Worm (Caenorhabditis elegans) whole organism, L1 larva: ENCODE data around the gene rab-3.

Source experiments
- alr-1 ChIP-seq: fragments of 200-800 bp; sonication (Bioruptor generic); optimal IDR thresholded peaks from 2 replicates; lab custom pipeline; 2018; ENCODE audit warnings: borderline replicate concordance, mild to moderate bottlenecking, missing genetic modification characterization, missing compliant biosample characterization
- hlh-17 ChIP-seq: fragments of 200-800 bp; sonication (Bioruptor generic); optimal IDR thresholded peaks from 2 replicates; lab custom pipeline; 2018; ENCODE audit warnings: missing genetic modification characterization, mild to moderate bottlenecking, missing compliant biosample characterization, moderate library complexity, borderline replicate concordance
- nhr-237 ChIP-seq: fragments of 150-350 bp; optimal IDR thresholded peaks from 2 replicates; lab custom pipeline; 2014; ENCODE audit warnings: missing biosample characterization, missing genetic modification characterization
- nhr-28 ChIP-seq: fragments of 150-350 bp; optimal IDR thresholded peaks from 2 replicates; lab custom pipeline; 2014; ENCODE audit warnings: missing biosample characterization, missing genetic modification characterization
- ztf-11 ChIP-seq, 2 experiments: sonication (generic microtip); optimal IDR thresholded peaks; 2 replicates each; lab custom pipeline; 2016 to 2017; ENCODE audit warnings: missing genetic modification characterization in 2 of 2, missing biosample characterization in 1 of 2, missing compliant biosample characterization in 1 of 2

ce11 chrII:5702611-5703192 is 25.0 kb downstream of the rab-3 start:
- TF ChIP-seq nhr-237 (tag; lab: Kevin White, UChicago) (no peak), hlh-17 (GFP tag; lab: Kevin White, UChicago) (no peak), nhr-28 (tag; lab: Kevin White, UChicago) (no peak), alr-1 (tag; lab: Kevin White, UChicago) (no peak), ztf-11 (tag; optimal IDR thresholded peaks at IDR 0.05; lab: Kevin White, UChicago) (no peak)
